Fruit fly (Drosophila melanogaster) whole organism, prepupa: ENCODE results near the gene CG16700.

Experiments
- Blimp-1 ChIP-seq: fragments of 200-800 bp; sonication (Bioruptor generic); optimal IDR thresholded peaks from 3 replicates; lab custom pipeline; 2017; ENCODE audit warnings: missing biosample characterization, missing genetic modification characterization, mild to moderate bottlenecking, moderate library complexity, missing genetic modification reagents
- CG10631 ChIP-seq: fragments of 200-800 bp; sonication (Bioruptor generic); optimal IDR thresholded peaks from 2 replicates; lab custom pipeline; 2016; ENCODE audit warnings: missing biosample characterization, missing genetic modification characterization
- CG11762 ChIP-seq: fragments of 200-800 bp; sonication (Bioruptor generic); optimal IDR thresholded peaks from 3 replicates; lab custom pipeline; 2016; ENCODE audit warnings: missing biosample characterization, missing genetic modification characterization; ENCODE audit not compliant: insufficient read depth
- CG11902 ChIP-seq: fragments of 200-800 bp; sonication (Bioruptor generic); optimal IDR thresholded peaks from 3 replicates; lab custom pipeline; 2016; ENCODE audit warnings: missing biosample characterization, missing genetic modification characterization
- CG15336 ChIP-seq: fragments of 200-800 bp; sonication (Bioruptor generic); IDR thresholded peaks from 2 replicates; pipeline ENCODE4 v1.3.6; 2022; ENCODE audit warnings: missing biosample characterization, missing genetic modification characterization
- CG1621 ChIP-seq: fragments of 200-800 bp; sonication (Bioruptor generic); optimal IDR thresholded peaks from 3 replicates; lab custom pipeline; 2018; ENCODE audit warnings: missing biosample characterization, mild to moderate bottlenecking, missing genetic modification characterization
- CG16779 ChIP-seq: fragments of 200-800 bp; sonication (Bioruptor generic); optimal IDR thresholded peaks from 3 replicates; lab custom pipeline; 2017; ENCODE audit warnings: missing biosample characterization, mild to moderate bottlenecking, missing genetic modification characterization
- CG3032 ChIP-seq: fragments of 200-800 bp; optimal IDR thresholded peaks from 2 replicates; lab custom pipeline; 2019; ENCODE audit warnings: missing biosample characterization, mild to moderate bottlenecking, missing genetic modification characterization, moderate library complexity
- CG32006 ChIP-seq: fragments of 200-800 bp; sonication (Bioruptor generic); optimal IDR thresholded peaks from 3 replicates; lab custom pipeline; 2017; ENCODE audit warnings: missing biosample characterization, mild to moderate bottlenecking, missing genetic modification characterization
- CG34406 ChIP-seq: fragments of 200-800 bp; sonication (Bioruptor generic); optimal IDR thresholded peaks from 3 replicates; lab custom pipeline; 2016; ENCODE audit warnings: missing biosample characterization, missing genetic modification characterization
- CG4318 ChIP-seq: fragments of 200-800 bp; sonication (Bioruptor generic); optimal IDR thresholded peaks from 3 replicates; lab custom pipeline; 2017; ENCODE audit warnings: missing biosample characterization, mild to moderate bottlenecking, missing genetic modification characterization
- CG6163 ChIP-seq: fragments of 200-800 bp; sonication (Bioruptor generic); IDR thresholded peaks from 3 replicates; pipeline ENCODE4 v1.3.6; 2022; ENCODE audit warnings: missing biosample characterization, missing genetic modification characterization
- CG6792 ChIP-seq: fragments of 200-800 bp; sonication (Bioruptor generic); optimal IDR thresholded peaks from 3 replicates; lab custom pipeline; 2016; ENCODE audit warnings: missing biosample characterization, missing genetic modification characterization
- CG6808 ChIP-seq: fragments of 200-800 bp; sonication (Bioruptor generic); optimal IDR thresholded peaks from 3 replicates; lab custom pipeline; 2017; ENCODE audit warnings: missing biosample characterization, missing genetic modification characterization, mild to moderate bottlenecking, moderate library complexity, missing genetic modification reagents
- CG7368 ChIP-seq: fragments of 200-800 bp; sonication (Bioruptor generic); optimal IDR thresholded peaks from 3 replicates; lab custom pipeline; 2016; ENCODE audit warnings: missing biosample characterization, missing genetic modification characterization
- CG8119 ChIP-seq: fragments of 200-800 bp; sonication (Bioruptor generic); IDR thresholded peaks from 3 replicates; pipeline ENCODE4 v1.3.6; 2022; ENCODE audit warnings: missing biosample characterization, missing genetic modification characterization
- CG8319 ChIP-seq: fragments of 200-800 bp; sonication (Bioruptor generic); optimal IDR thresholded peaks from 3 replicates; lab custom pipeline; 2016; ENCODE audit warnings: missing biosample characterization, missing genetic modification characterization
- CG8632 ChIP-seq: fragments of 200-800 bp; sonication (Bioruptor generic); optimal IDR thresholded peaks from 3 replicates; lab custom pipeline; 2016; ENCODE audit warnings: missing biosample characterization, missing genetic modification characterization
- CG9139 ChIP-seq: fragments of 200-800 bp; sonication (Bioruptor generic); optimal IDR thresholded peaks from 3 replicates; lab custom pipeline; 2017; ENCODE audit warnings: missing biosample characterization, mild to moderate bottlenecking, missing genetic modification characterization
- Eip93F ChIP-seq: fragments of 200-800 bp; sonication (Bioruptor generic); optimal IDR thresholded peaks from 2 replicates; lab custom pipeline; 2016; ENCODE audit warnings: missing biosample characterization, mild to moderate bottlenecking, missing genetic modification characterization
- Ets21C ChIP-seq: fragments of 200-800 bp; sonication (Bioruptor generic); optimal IDR thresholded peaks from 3 replicates; lab custom pipeline; 2016; ENCODE audit warnings: missing biosample characterization, missing genetic modification characterization
- Ets96B ChIP-seq: fragments of 200-800 bp; optimal IDR thresholded peaks from 2 replicates; lab custom pipeline; 2019; ENCODE audit warnings: missing biosample characterization, mild to moderate bottlenecking, missing genetic modification characterization, moderate library complexity
- Hr38 ChIP-seq: sonication (Bioruptor generic); optimal IDR thresholded peaks from 2 replicates; lab custom pipeline; 2016; ENCODE audit warnings: missing biosample characterization, missing genetic modification characterization
- Hr39 ChIP-seq: fragments of 200-800 bp; sonication (Bioruptor generic); optimal IDR thresholded peaks from 2 replicates; lab custom pipeline; 2016; ENCODE audit warnings: missing biosample characterization, missing genetic modification characterization
- Hr4 ChIP-seq: fragments of 200-800 bp; sonication (Bioruptor generic); optimal IDR thresholded peaks from 3 replicates; lab custom pipeline; 2016; ENCODE audit warnings: missing biosample characterization, missing genetic modification characterization
- Lpt ChIP-seq: fragments of 200-800 bp; sonication (Bioruptor generic); optimal IDR thresholded peaks from 3 replicates; lab custom pipeline; 2016; ENCODE audit warnings: missing biosample characterization, missing genetic modification characterization
- Met ChIP-seq: fragments of 200-800 bp; sonication (Bioruptor generic); optimal IDR thresholded peaks from 3 replicates; lab custom pipeline; 2016; ENCODE audit warnings: missing biosample characterization, missing genetic modification characterization
- OdsH ChIP-seq: fragments of 200-800 bp; sonication (Bioruptor generic); optimal IDR thresholded peaks from 3 replicates; lab custom pipeline; 2016; ENCODE audit warnings: missing biosample characterization, missing genetic modification characterization
- Smox ChIP-seq: fragments of 200-800 bp; sonication (Bioruptor generic); optimal IDR thresholded peaks from 3 replicates; lab custom pipeline; 2016; ENCODE audit warnings: missing biosample characterization, missing genetic modification characterization
- Sox15 ChIP-seq: fragments of 200-800 bp; sonication (Bioruptor generic); optimal IDR thresholded peaks from 3 replicates; lab custom pipeline; 2016; ENCODE audit warnings: missing biosample characterization, missing genetic modification characterization
- achi ChIP-seq: fragments of 200-800 bp; sonication (Bioruptor generic); optimal IDR thresholded peaks from 3 replicates; lab custom pipeline; 2016; ENCODE audit warnings: missing biosample characterization, missing genetic modification characterization
- acj6 ChIP-seq: fragments of 200-800 bp; sonication (Bioruptor generic); optimal IDR thresholded peaks from 3 replicates; lab custom pipeline; 2016; ENCODE audit warnings: missing biosample characterization, missing genetic modification characterization
- cyc ChIP-seq: fragments of 200-800 bp; sonication (Bioruptor generic); optimal IDR thresholded peaks from 3 replicates; lab custom pipeline; 2016; ENCODE audit warnings: missing biosample characterization, missing genetic modification characterization
- dac ChIP-seq: fragments of 200-800 bp; sonication (Bioruptor generic); optimal IDR thresholded peaks from 2 replicates; lab custom pipeline; 2017; ENCODE audit warnings: missing biosample characterization, mild to moderate bottlenecking, missing genetic modification characterization
- dsx ChIP-seq: fragments of 200-800 bp; optimal IDR thresholded peaks from 3 replicates; lab custom pipeline; 2019; ENCODE audit warnings: missing biosample characterization, mild to moderate bottlenecking, missing genetic modification characterization, moderate library complexity; ENCODE audit not compliant: poor library complexity, severe bottlenecking
- eg ChIP-seq: fragments of 200-800 bp; sonication (Bioruptor generic); IDR thresholded peaks from 3 replicates; pipeline ENCODE4 v1.3.6; 2022; ENCODE audit warnings: missing biosample characterization, missing genetic modification characterization
- esn ChIP-seq: fragments of 200-800 bp; sonication (Bioruptor generic); optimal IDR thresholded peaks from 2 replicates; lab custom pipeline; 2016; ENCODE audit warnings: missing biosample characterization, mild to moderate bottlenecking, missing genetic modification characterization, moderate library complexity
- fd59A ChIP-seq: fragments of 200-800 bp; sonication (Bioruptor generic); optimal IDR thresholded peaks from 2 replicates; lab custom pipeline; 2017; ENCODE audit warnings: missing biosample characterization, mild to moderate bottlenecking, missing genetic modification characterization, missing genetic modification reagents
- fkh ChIP-seq: fragments of 200-800 bp; sonication (Bioruptor generic); optimal IDR thresholded peaks from 3 replicates; lab custom pipeline; 2017; ENCODE audit warnings: missing biosample characterization, mild to moderate bottlenecking, missing genetic modification characterization, moderate library complexity
- lz ChIP-seq: fragments of 200-800 bp; sonication (Bioruptor generic); optimal IDR thresholded peaks from 3 replicates; lab custom pipeline; 2016; ENCODE audit warnings: missing biosample characterization, missing genetic modification characterization
- net ChIP-seq: fragments of 200-800 bp; sonication (Bioruptor generic); optimal IDR thresholded peaks from 3 replicates; lab custom pipeline; 2016; ENCODE audit warnings: missing biosample characterization, missing genetic modification characterization
- pdm3 ChIP-seq: fragments of 200-800 bp; sonication (Bioruptor generic); optimal IDR thresholded peaks from 3 replicates; lab custom pipeline; 2016; ENCODE audit warnings: missing biosample characterization, missing genetic modification characterization
- salr ChIP-seq, 2 experiments: fragments of 200-800 bp; sonication (Bioruptor generic); optimal IDR thresholded peaks; 3 replicates each; lab custom pipeline; 2016 to 2018; ENCODE audit warnings: missing biosample characterization in 2 of 2, missing genetic modification characterization in 2 of 2, mild to moderate bottlenecking in 1 of 2
- spab ChIP-seq: fragments of 200-800 bp; sonication (Bioruptor generic); optimal IDR thresholded peaks from 2 replicates; lab custom pipeline; 2017; ENCODE audit warnings: missing biosample characterization, mild to moderate bottlenecking, missing genetic modification characterization, missing genetic modification reagents
- svp ChIP-seq: fragments of 200-800 bp; sonication (Bioruptor generic); peaks from one replicate; lab custom pipeline; 2016; ENCODE audit warnings: missing biosample characterization, missing genetic modification characterization
- vri ChIP-seq: fragments of 200-800 bp; sonication (Bioruptor generic); optimal IDR thresholded peaks from 3 replicates; lab custom pipeline; 2016; ENCODE audit warnings: missing biosample characterization, mild to moderate bottlenecking, missing genetic modification characterization

The CG16700 gene

dm6 chrX:17111958-17112953, 20.6 kb downstream of the CG16700 start (continued):
- TF ChIP-seq CG15336 (GFP tag; lab: Robert Waterston, UW) (no peak; the same call in 1 of the 2 replicates), spab (GFP tag; lab: Kevin White, UChicago) (peak; percentile 23), Blimp-1 (GFP tag; lab: Kevin White, UChicago) (no peak), pdm3 (GFP tag; lab: Kevin White, UChicago) (peak; percentile 55), CG34406 (GFP tag; lab: Kevin White, UChicago) (no peak), acj6 (peak; percentile 52), CG6808 (GFP tag; lab: Kevin White, UChicago) (peak; percentile 48), eg (GFP tag; lab: Robert Waterston, UW) (0 out of 3 replicates have a peak, but pooled peaks have one; percentile 14), svp (peak; percentile 17), Lpt (GFP tag; lab: Kevin White, UChicago) (peak; percentile 42), CG7368 (no peak), net (peak; percentile 40), Hr39 (GFP tag; lab: Kevin White, UChicago) (peak; percentile 31)

dm6 chrX:17113324-17113723, 21.7 kb downstream of the CG16700 start:
- TF ChIP-seq salr (GFP tag; optimal IDR thresholded peaks at IDR 0.05; lab: Kevin White, UChicago) (peak in 1 of 2 experiments; percentile 55), pdm3 (GFP tag; lab: Kevin White, UChicago) (peak; percentile 50), CG32006 (GFP tag; lab: Kevin White, UChicago) (peak; percentile 83), lz (GFP tag; lab: Kevin White, UChicago) (peak; percentile 39), CG1621 (tag; lab: Kevin White, UChicago) (no peak), vri (GFP tag; lab: Kevin White, UChicago) (no peak), Met (GFP tag; lab: Kevin White, UChicago) (peak; percentile 35), Blimp-1 (GFP tag; lab: Kevin White, UChicago) (peak; percentile 1), fd59A (peak; percentile 26), CG3032 (tag; lab: Kevin White, UChicago) (peak; percentile 42), CG4318 (GFP tag; lab: Kevin White, UChicago) (peak; percentile 56), Hr38 (no peak), CG6792 (GFP tag; lab: Kevin White, UChicago) (peak; percentile 79), CG16779 (tag; lab: Kevin White, UChicago) (peak; percentile 23), CG9139 (no peak), Ets21C (GFP tag; lab: Kevin White, UChicago) (no peak), Hr4 (GFP tag; lab: Kevin White, UChicago) (peak; percentile 32), CG15336 (GFP tag; lab: Robert Waterston, UW) (peak; percentile 77), CG6163 (GFP tag; lab: Robert Waterston, UW) (peak; percentile 52), achi (GFP tag; lab: Kevin White, UChicago) (peak; percentile 79), CG10631 (peak; percentile 71), CG8632 (GFP tag; lab: Kevin White, UChicago) (peak; percentile 81), esn (peak; percentile 71), CG6808 (GFP tag; lab: Kevin White, UChicago) (peak; percentile 12), Hr39 (GFP tag; lab: Kevin White, UChicago) (peak; percentile 15), net (peak; percentile 63), fkh (GFP tag; lab: Kevin White, UChicago) (no peak), CG11902 (GFP tag; lab: Kevin White, UChicago) (peak; percentile 48), Eip93F (GFP tag; lab: Kevin White, UChicago) (no peak), eg (GFP tag; lab: Robert Waterston, UW) (peak; percentile 49; the same call in 1 of the 3 replicates), dsx (GFP tag; lab: Kevin White, UChicago) (peak; percentile 45), CG34406 (GFP tag; lab: Kevin White, UChicago) (peak; percentile 81), CG8319 (GFP tag; lab: Kevin White, UChicago) (peak; percentile 33), cyc (GFP tag; lab: Kevin White, UChicago) (peak; percentile 39), dac (GFP tag; lab: Kevin White, UChicago) (no peak), Sox15 (GFP tag; lab: Kevin White, UChicago) (peak; percentile 49), CG8119 (GFP tag; lab: Robert Waterston, UW) (peak; percentile 87), Ets96B (tag; lab: Kevin White, UChicago) (peak; percentile 41), CG11762 (GFP tag; lab: Kevin White, UChicago) (peak; percentile 49), Smox (GFP tag; lab: Kevin White, UChicago) (peak; percentile 37), OdsH (GFP tag; lab: Kevin White, UChicago) (peak; percentile 82)
